Fruit fly (Drosophila melanogaster) S2 (cell line): Measurements from ENCODE around the gene Fam92.
A peak's percentile ranks its signal among the peaks of the same experiment; 100 is the strongest.

ENCODE experiments used
- CG8478 ChIP-seq: fragments of >200 bp; optimal IDR thresholded peaks from 2 replicates; lab custom pipeline; 2018
- CTCF ChIP-seq, 2 experiments: fragments of >200 bp; optimal IDR thresholded peaks; 2 replicates each; lab custom pipeline; 2018

Fam92 gene

dm6 chr2L:12434535-12434938, 9.8 kb downstream of the Fam92 start, which contains the start of gene SC35:
SC35 (minus strand) TSS chr2L:12434665.
- TF ChIP-seq CTCF (optimal IDR thresholded peaks at IDR 0.05; lab: Kevin White, UChicago) = no peak
- TF ChIP-seq CG8478 (lab: Kevin White, UChicago) = no peak

- TF ChIP-seq CG8478 (lab: Kevin White, UChicago) (no peak), CTCF (optimal IDR thresholded peaks at IDR 0.05; lab: Kevin White, UChicago) (no peak)
Observed at dm6 chr2L:12435428-12435827, 10.7 kb downstream of the Fam92 start.

- TF ChIP-seq CG8478 (lab: Kevin White, UChicago) (no peak), CTCF (optimal IDR thresholded peaks at IDR 0.05; lab: Kevin White, UChicago) (peak in 1 of 2 experiments; percentile 20)
Observed at dm6 chr2L:12435976-12436771, 11.5 kb downstream of the Fam92 start.

dm6 chr2L:12445743-12446142, 21.0 kb downstream of the Fam92 start, which contains the start of gene Oatp33Ea:
Oatp33Ea (minus strand) TSS chr2L:12445924.
- TF ChIP-seq CG8478 (lab: Kevin White, UChicago) (no peak), CTCF (optimal IDR thresholded peaks at IDR 0.05; lab: Kevin White, UChicago) (no peak)

- TF ChIP-seq CG8478 (lab: Kevin White, UChicago) (no peak), CTCF (optimal IDR thresholded peaks at IDR 0.05; lab: Kevin White, UChicago) (no peak)
Observed at dm6 chr2L:12448082-12448621, 23.4 kb downstream of the Fam92 start, which contains the start of the genes CG5421 and Oatp33Eb. CG5421 (minus strand) TSS chr2L:12448132. Oatp33Eb (plus strand) TSS chr2L:12448484.

dm6 chr2L:12453192-12453800, 28.6 kb downstream of the Fam92 start, which contains the start of gene CG5418:
CG5418 (minus strand) TSS chr2L:12453242.
- no peak for TF ChIP-seq CG8478 (lab: Kevin White, UChicago)
- TF ChIP-seq CTCF (optimal IDR thresholded peaks at IDR 0.05; lab: Kevin White, UChicago) = no peak

- TF ChIP-seq CTCF (optimal IDR thresholded peaks at IDR 0.05; lab: Kevin White, UChicago) (peak; percentile 37 to 51), CG8478 (lab: Kevin White, UChicago) (no peak)
Observed at dm6 chr2L:12455049-12455448, 30.3 kb downstream of the Fam92 start.

- TF ChIP-seq CTCF (optimal IDR thresholded peaks at IDR 0.05; lab: Kevin White, UChicago) = no peak
- no peak for TF ChIP-seq CG8478 (lab: Kevin White, UChicago)
Observed at dm6 chr2L:12455750-12456149, 31.0 kb downstream of the Fam92 start.

dm6 chr2L:12457201-12457600, 32.5 kb downstream of the Fam92 start:
- TF ChIP-seq CTCF (optimal IDR thresholded peaks at IDR 0.05; lab: Kevin White, UChicago) (no peak), CG8478 (lab: Kevin White, UChicago) (no peak)

dm6 chr2L:12457715-12458114, 33.0 kb downstream of the Fam92 start:
- TF ChIP-seq CTCF (optimal IDR thresholded peaks at IDR 0.05; lab: Kevin White, UChicago) (no peak), CG8478 (lab: Kevin White, UChicago) (no peak)

dm6 chr2L:12459191-12459590, 34.5 kb downstream of the Fam92 start:
- TF ChIP-seq CTCF (optimal IDR thresholded peaks at IDR 0.05; lab: Kevin White, UChicago) (no peak), CG8478 (lab: Kevin White, UChicago) (no peak)

dm6 chr2L:12459841-12460240, 35.1 kb downstream of the Fam92 start:
- TF ChIP-seq CG8478 (lab: Kevin White, UChicago) (no peak), CTCF (optimal IDR thresholded peaks at IDR 0.05; lab: Kevin White, UChicago) (no peak)

- TF ChIP-seq CG8478 (lab: Kevin White, UChicago) (no peak), CTCF (optimal IDR thresholded peaks at IDR 0.05; lab: Kevin White, UChicago) (no peak)
Observed at dm6 chr2L:12460767-12461739, 36.3 kb downstream of the Fam92 start.

dm6 chr2L:12463037-12463436, 38.3 kb downstream of the Fam92 start:
- no peak for TF ChIP-seq CG8478 (lab: Kevin White, UChicago)
- TF ChIP-seq CTCF (optimal IDR thresholded peaks at IDR 0.05; lab: Kevin White, UChicago) = no peak
